Fruit fly (Drosophila melanogaster) whole organism, embryonic: ENCODE measurements around the gene Chchd2.

Experiments
- Asciz ChIP-seq: fragments of 200-800 bp; sonication (Bioruptor generic); optimal IDR thresholded peaks from 2 replicates; lab custom pipeline; 2017; ENCODE audit warnings: missing biosample characterization, mild to moderate bottlenecking, missing genetic modification characterization, missing genetic modification reagents
- Bteb2 ChIP-seq: fragments of 200-800 bp; sonication (Bioruptor generic); optimal IDR thresholded peaks from 2 replicates; lab custom pipeline; 2016; ENCODE audit warnings: missing biosample characterization, missing genetic modification characterization
- CG11504 ChIP-seq: fragments of 200-800 bp; sonication (Bioruptor generic); optimal IDR thresholded peaks from 3 replicates; lab custom pipeline; 2019; ENCODE audit warnings: missing biosample characterization, mild to moderate bottlenecking, missing genetic modification characterization, moderate library complexity
- CG11695 ChIP-seq: fragments of 200-800 bp; sonication (Bioruptor generic); IDR thresholded peaks from 3 replicates; pipeline ENCODE4 v1.3.6; 2022; ENCODE audit warnings: missing biosample characterization, missing genetic modification characterization
- CG12391 ChIP-seq: fragments of 200-800 bp; sonication (Bioruptor generic); optimal IDR thresholded peaks from 3 replicates; lab custom pipeline; 2018; ENCODE audit warnings: missing biosample characterization, mild to moderate bottlenecking, missing genetic modification characterization, moderate library complexity
- CG12769 ChIP-seq: fragments of 200-800 bp; sonication (Bioruptor generic); optimal IDR thresholded peaks from 2 replicates; lab custom pipeline; 2019; ENCODE audit warnings: missing biosample characterization, mild to moderate bottlenecking, missing genetic modification characterization, moderate library complexity
- CG14050 ChIP-seq: fragments of 200-800 bp; sonication (Bioruptor generic); IDR thresholded peaks from 3 replicates; pipeline ENCODE4 v1.3.6; 2022; ENCODE audit warnings: missing biosample characterization, missing genetic modification characterization
- CG15269 ChIP-seq: fragments of 200-800 bp; sonication (Bioruptor generic); optimal IDR thresholded peaks from 2 replicates; lab custom pipeline; 2018; ENCODE audit warnings: missing biosample characterization, mild to moderate bottlenecking, missing genetic modification characterization, moderate library complexity
- CG17359 ChIP-seq: fragments of 200-800 bp; sonication (Bioruptor generic); optimal IDR thresholded peaks from 3 replicates; lab custom pipeline; 2018; ENCODE audit warnings: missing biosample characterization, mild to moderate bottlenecking, missing genetic modification characterization, moderate library complexity
- CG17568 ChIP-seq: fragments of 200-800 bp; sonication (Bioruptor generic); optimal IDR thresholded peaks from 2 replicates; lab custom pipeline; 2018; ENCODE audit warnings: missing biosample characterization, mild to moderate bottlenecking, missing genetic modification characterization, moderate library complexity
- CG2202 ChIP-seq: fragments of 200-800 bp; sonication (Bioruptor generic); optimal IDR thresholded peaks from 2 replicates; lab custom pipeline; 2018; ENCODE audit warnings: missing biosample characterization, mild to moderate bottlenecking, missing genetic modification characterization
- CG3163 ChIP-seq: fragments of 200-800 bp; sonication (Bioruptor generic); optimal IDR thresholded peaks from 3 replicates; lab custom pipeline; 2016; ENCODE audit warnings: missing biosample characterization, missing genetic modification characterization
- CG33213 ChIP-seq: fragments of 200-800 bp; sonication (Bioruptor generic); optimal IDR thresholded peaks from 3 replicates; lab custom pipeline; 2016; ENCODE audit warnings: missing biosample characterization, missing genetic modification characterization
- CG33557 ChIP-seq: fragments of 200-800 bp; sonication (Bioruptor generic); optimal IDR thresholded peaks from 2 replicates; lab custom pipeline; 2019; ENCODE audit warnings: missing biosample characterization, mild to moderate bottlenecking, missing genetic modification characterization, moderate library complexity
- CG8281 ChIP-seq: fragments of 200-800 bp; sonication (Bioruptor generic); optimal IDR thresholded peaks from 2 replicates; lab custom pipeline; 2018; ENCODE audit warnings: missing biosample characterization, mild to moderate bottlenecking, missing genetic modification characterization, moderate library complexity
- CG8388 ChIP-seq: fragments of 200-800 bp; sonication (Bioruptor generic); optimal IDR thresholded peaks from 2 replicates; lab custom pipeline; 2019; ENCODE audit warnings: missing biosample characterization, mild to moderate bottlenecking, missing genetic modification characterization, moderate library complexity
- CG8765 ChIP-seq: fragments of 200-800 bp; sonication (Bioruptor generic); IDR thresholded peaks from 2 replicates; pipeline ENCODE4 v1.3.6; 2022; ENCODE audit warnings: missing biosample characterization, missing genetic modification characterization
- Dip2 ChIP-seq: fragments of 200-800 bp; sonication (Bioruptor generic); IDR thresholded peaks from 2 replicates; pipeline ENCODE4 v1.3.6; 2022; ENCODE audit warnings: missing biosample characterization, missing genetic modification characterization
- E2f2 ChIP-seq: fragments of 200-800 bp; sonication (Bioruptor generic); IDR thresholded peaks from 2 replicates; pipeline ENCODE4 v1.3.6; 2022; ENCODE audit warnings: missing biosample characterization, missing genetic modification characterization
- NfI ChIP-seq: fragments of 200-800 bp; sonication (Bioruptor generic); optimal IDR thresholded peaks from 3 replicates; lab custom pipeline; 2018; ENCODE audit warnings: missing biosample characterization, mild to moderate bottlenecking, missing genetic modification characterization, moderate library complexity
- Oli ChIP-seq: fragments of 200-800 bp; sonication (Bioruptor generic); optimal IDR thresholded peaks from 2 replicates; lab custom pipeline; 2018; ENCODE audit warnings: missing biosample characterization, mild to moderate bottlenecking, missing genetic modification characterization, moderate library complexity
- TFAM ChIP-seq: fragments of 200-800 bp; sonication (Bioruptor generic); optimal IDR thresholded peaks from 2 replicates; lab custom pipeline; 2017; ENCODE audit warnings: missing biosample characterization, missing genetic modification characterization, inconsistent platforms
- ap ChIP-seq: fragments of 200-800 bp; sonication (Bioruptor generic); IDR thresholded peaks from 2 replicates; pipeline ENCODE4 v1.3.6; 2022; ENCODE audit warnings: missing biosample characterization, missing genetic modification characterization
- bcd ChIP-seq: fragments of 200-800 bp; sonication (Bioruptor generic); optimal IDR thresholded peaks from 2 replicates; lab custom pipeline; 2017; ENCODE audit warnings: missing biosample characterization, mild to moderate bottlenecking, missing genetic modification characterization
- br ChIP-seq: fragments of >200 bp; optimal IDR thresholded peaks from 2 replicates; lab custom pipeline; 2017
- bsh ChIP-seq, 2 experiments: fragments of 200-800 bp; sonication (Bioruptor generic); optimal IDR thresholded peaks; 2 replicates each; lab custom pipeline; 2017 to 2018; ENCODE audit warnings: mild to moderate bottlenecking in 2 of 2, missing biosample characterization in 2 of 2, missing genetic modification characterization in 2 of 2, moderate library complexity in 1 of 2
- caup ChIP-seq: fragments of 200-800 bp; sonication (Bioruptor generic); optimal IDR thresholded peaks from 3 replicates; lab custom pipeline; 2017; ENCODE audit warnings: missing biosample characterization, mild to moderate bottlenecking, missing genetic modification characterization, moderate library complexity; ENCODE audit not compliant: severe bottlenecking
- chif ChIP-seq, 2 experiments: fragments of 200-800 bp; sonication (Bioruptor generic); optimal IDR thresholded peaks; 3 replicates each; lab custom pipeline; 2016; ENCODE audit warnings: missing biosample characterization in 2 of 2, missing genetic modification characterization in 2 of 2
- crp ChIP-seq, 2 experiments: fragments of 200-800 bp; sonication (Bioruptor generic); optimal IDR thresholded peaks; 2 replicates in 1 of 2; 3 replicates in 1 of 2; lab custom pipeline; 2017; ENCODE audit warnings: missing biosample characterization in 2 of 2, missing genetic modification characterization in 2 of 2, mild to moderate bottlenecking in 1 of 2, moderate library complexity in 1 of 2
- da ChIP-seq: fragments of 200-800 bp; sonication (Bioruptor generic); optimal IDR thresholded peaks from 2 replicates; lab custom pipeline; 2016; ENCODE audit warnings: missing biosample characterization, missing genetic modification characterization
- danr ChIP-seq: fragments of 200-800 bp; sonication (Bioruptor generic); IDR thresholded peaks from 2 replicates; pipeline ENCODE4 v1.3.6; 2022; ENCODE audit warnings: missing biosample characterization, missing genetic modification characterization
- disco-r ChIP-seq: fragments of 200-800 bp; sonication (Bioruptor generic); optimal IDR thresholded peaks from 2 replicates; lab custom pipeline; 2016; ENCODE audit warnings: missing biosample characterization, missing genetic modification characterization
- dmrt99B ChIP-seq: fragments of 200-800 bp; sonication (Bioruptor generic); optimal IDR thresholded peaks from 2 replicates; lab custom pipeline; 2018; ENCODE audit warnings: missing biosample characterization, mild to moderate bottlenecking, missing genetic modification characterization, moderate library complexity
- eve ChIP-seq, 2 experiments: fragments of >200 bp; optimal IDR thresholded peaks; 2 replicates each; lab custom pipeline; 2017; ENCODE audit warnings: missing biosample characterization in 2 of 2, missing genetic modification characterization in 2 of 2
- exex ChIP-seq: fragments of 200-800 bp; sonication (Bioruptor generic); optimal IDR thresholded peaks from 4 replicates; lab custom pipeline; 2018; ENCODE audit warnings: missing biosample characterization, mild to moderate bottlenecking, missing genetic modification characterization, moderate library complexity
- fu2 ChIP-seq: fragments of 200-800 bp; sonication (Bioruptor generic); optimal IDR thresholded peaks from 2 replicates; lab custom pipeline; 2016; ENCODE audit warnings: missing biosample characterization, missing genetic modification characterization
- gce ChIP-seq: fragments of 200-800 bp; sonication (Bioruptor generic); IDR thresholded peaks from 3 replicates; pipeline ENCODE4 v1.3.6; 2022; ENCODE audit warnings: missing biosample characterization, missing genetic modification characterization
- gem ChIP-seq: fragments of 200-800 bp; sonication (Bioruptor generic); optimal IDR thresholded peaks from 2 replicates; lab custom pipeline; 2019; ENCODE audit warnings: missing biosample characterization, mild to moderate bottlenecking, missing genetic modification characterization, moderate library complexity
- hkb ChIP-seq, 2 experiments: fragments of 200-800 bp in 1 of 2; fragments of >200 bp in 1 of 2; sonication (Bioruptor generic) in 1 of 2; IDR thresholded peaks in 1 of 2; optimal IDR thresholded peaks in 1 of 2; 2 replicates each; pipeline versions ENCODE4 v1.3.6 to Lab custom; 2017 to 2022; ENCODE audit warnings: missing biosample characterization in 1 of 2, missing genetic modification characterization in 1 of 2
- hth ChIP-seq: fragments of >200 bp; optimal IDR thresholded peaks from 2 replicates; lab custom pipeline; 2017; ENCODE audit warnings: inconsistent platforms
- knrl ChIP-seq: fragments of 200-800 bp; sonication (Bioruptor generic); IDR thresholded peaks from 3 replicates; pipeline ENCODE4 v1.3.6; 2022; ENCODE audit warnings: missing biosample characterization, missing genetic modification characterization; ENCODE audit not compliant: partially characterized antibody
- mam ChIP-seq: fragments of 200-800 bp; sonication (Bioruptor generic); optimal IDR thresholded peaks from 3 replicates; lab custom pipeline; 2016; ENCODE audit warnings: missing biosample characterization, missing genetic modification characterization
- nmo ChIP-seq: fragments of 200-800 bp; sonication (Bioruptor generic); optimal IDR thresholded peaks from 2 replicates; lab custom pipeline; 2018; ENCODE audit warnings: missing biosample characterization, mild to moderate bottlenecking, missing genetic modification characterization, moderate library complexity
- peb ChIP-seq: fragments of 200-800 bp; sonication (Bioruptor generic); IDR thresholded peaks from 2 replicates; pipeline ENCODE4 v1.3.6; 2022; ENCODE audit warnings: missing biosample characterization, missing genetic modification characterization
- phol ChIP-seq: fragments of 200-800 bp; sonication (Bioruptor generic); optimal IDR thresholded peaks from 3 replicates; lab custom pipeline; 2018; ENCODE audit warnings: missing biosample characterization, mild to moderate bottlenecking, missing genetic modification characterization, moderate library complexity
- ranshi ChIP-seq: fragments of 200-800 bp; sonication (Bioruptor generic); IDR thresholded peaks from 2 replicates; pipeline ENCODE4 v1.3.6; 2022; ENCODE audit warnings: missing biosample characterization, missing genetic modification characterization
- row ChIP-seq: fragments of 200-800 bp; sonication (Bioruptor generic); IDR thresholded peaks from 3 replicates; pipeline ENCODE4 v1.3.6; 2022; ENCODE audit warnings: missing biosample characterization, missing genetic modification characterization
- ssp ChIP-seq: fragments of 200-800 bp; sonication (Bioruptor generic); IDR thresholded peaks from 2 replicates; pipeline ENCODE4 v1.3.6; 2022; ENCODE audit warnings: missing biosample characterization, missing genetic modification characterization
- unpg ChIP-seq: fragments of 200-800 bp; sonication (Bioruptor generic); optimal IDR thresholded peaks from 3 replicates; lab custom pipeline; 2018; ENCODE audit warnings: missing biosample characterization, mild to moderate bottlenecking, missing genetic modification characterization, moderate library complexity
- usp ChIP-seq: fragments of >200 bp; optimal IDR thresholded peaks from 2 replicates; lab custom pipeline; 2017; ENCODE audit warnings: missing biosample characterization, missing genetic modification characterization
- zen2 ChIP-seq: fragments of 200-800 bp; sonication (Bioruptor generic); IDR thresholded peaks from 3 replicates; pipeline ENCODE4 v1.3.6; 2022; ENCODE audit warnings: missing biosample characterization, missing genetic modification characterization; ENCODE audit not compliant: partially characterized antibody

Gene Chchd2

DNA sequence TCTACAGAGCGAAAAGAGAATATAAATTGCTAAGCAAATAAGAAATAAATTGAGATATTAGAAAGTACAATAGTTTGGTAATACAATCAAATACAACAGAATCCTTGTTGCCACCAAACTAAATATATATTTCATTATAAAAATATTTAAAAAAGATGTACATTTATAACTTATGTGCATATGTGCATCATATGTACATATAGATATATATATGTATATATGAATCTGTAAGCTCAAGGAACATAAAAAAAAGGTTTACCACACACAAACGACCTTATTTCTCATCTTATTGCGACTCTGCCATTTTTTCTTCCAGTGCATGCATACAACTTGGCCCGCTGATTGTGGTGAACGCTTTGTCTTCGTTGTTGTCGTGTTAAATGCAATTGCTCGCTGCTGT, 35.5 kb upstream of the Chchd2 start (continued):
- TF ChIP-seq nmo (GFP tag; lab: Kevin White, UChicago) (peak; percentile 34), eve (GFP tag; optimal IDR thresholded peaks at IDR 0.05; lab: Kevin White, UChicago) (no peak), fu2 (no peak), ranshi (GFP tag; lab: Robert Waterston, UW) (no peak), knrl (no peak), Bteb2 (GFP tag; lab: Kevin White, UChicago) (no peak), da (GFP tag; lab: Kevin White, UChicago) (no peak), gem (peak; percentile 62), E2f2 (GFP tag; lab: Robert Waterston, UW) (no peak), ssp (GFP tag; lab: Robert Waterston, UW) (no peak), Dip2 (GFP tag; lab: Robert Waterston, UW) (no peak), TFAM (GFP tag; lab: Kevin White, UChicago) (no peak), hth (lab: Kevin White, UChicago) (no peak), crp (GFP tag; optimal IDR thresholded peaks at IDR 0.05; lab: Kevin White, UChicago) (no peak), zen2 (no peak), CG8388 (peak; percentile 18), CG12391 (tag; lab: Kevin White, UChicago) (peak; percentile 40), phol (tag; lab: Kevin White, UChicago) (peak; percentile 2), CG8765 (GFP tag; lab: Robert Waterston, UW) (no peak), CG8281 (tag; lab: Kevin White, UChicago) (no peak), peb (no peak), bcd (GFP tag; lab: Kevin White, UChicago) (no peak), unpg (GFP tag; lab: Kevin White, UChicago) (peak; percentile 17), CG33557 (GFP tag; lab: Kevin White, UChicago) (no peak), CG14050 (no peak), mam (GFP tag; lab: Kevin White, UChicago) (no peak), caup (GFP tag; lab: Kevin White, UChicago) (no peak), bsh (GFP tag; optimal IDR thresholded peaks at IDR 0.05; lab: Kevin White, UChicago) (peak in 1 of 2 experiments; percentile 33), danr (no peak), hkb (optimal IDR thresholded peaks at IDR 0.05; lab: Kevin White, UChicago) (no peak), hkb (GFP tag; IDR thresholded peaks at IDR 0.05; lab: Robert Waterston, UW) (0 out of 2 replicates have a peak, but pooled peaks have one; percentile 9), NfI (no peak), CG11695 (GFP tag; lab: Robert Waterston, UW) (no peak), CG3163 (no peak), gce (GFP tag; lab: Robert Waterston, UW) (no peak), CG15269 (peak; percentile 8), ap (GFP tag; lab: Robert Waterston, UW) (no peak), CG17359 (tag; lab: Kevin White, UChicago) (no peak), CG33213 (no peak), CG2202 (tag; lab: Kevin White, UChicago) (no peak), row (GFP tag; lab: Robert Waterston, UW) (no peak; the same call in 2 of the 3 replicates), br (lab: Kevin White, UChicago) (no peak), CG12769 (tag; lab: Kevin White, UChicago) (no peak), CG11504 (tag; lab: Kevin White, UChicago) (peak; percentile 51), dmrt99B (tag; lab: Kevin White, UChicago) (peak; percentile 44), usp (GFP tag; lab: Kevin White, UChicago) (no peak), Asciz (GFP tag; lab: Kevin White, UChicago) (no peak), chif (GFP tag; optimal IDR thresholded peaks at IDR 0.05; lab: Kevin White, UChicago) (no peak), exex (no peak), CG17568 (no peak), Oli (peak; percentile 15), disco-r (GFP tag; lab: Kevin White, UChicago) (no peak)
